Worm (Caenorhabditis elegans) whole organism, L4/young adult: Measurements from ENCODE around the gene T28D9.1.

Experiments used
- W03F9.2 ChIP-seq: fragments of 150-350 bp; optimal IDR thresholded peaks from 2 replicates; lab custom pipeline; 2014; ENCODE audit warnings: missing biosample characterization, missing genetic modification characterization
- dao-5 ChIP-seq: sonication (generic microtip); optimal IDR thresholded peaks from 2 replicates; lab custom pipeline; 2016; ENCODE audit warnings: missing genotype, missing genetic modification characterization, moderate library complexity, missing compliant biosample characterization

DNA sequence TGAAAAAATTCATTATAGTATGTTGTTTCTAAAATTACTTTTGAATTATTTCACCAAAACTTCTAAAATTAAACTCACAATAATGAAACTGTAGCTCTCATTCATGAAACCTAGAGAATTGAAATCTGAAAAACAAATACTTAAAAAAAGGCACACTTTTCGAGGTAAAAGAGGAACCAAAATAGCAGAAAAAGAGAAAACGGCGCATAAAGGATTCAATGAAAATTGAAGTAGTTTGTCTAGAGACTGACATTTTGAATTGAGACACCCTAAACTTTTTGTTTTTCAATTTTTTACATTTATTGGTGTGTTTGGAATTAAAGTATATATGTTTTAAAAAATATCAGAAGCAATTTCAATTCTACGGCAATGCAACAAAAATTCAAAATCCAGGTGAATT is 21.2 kb upstream of the T28D9.1 start, which contains the start of gene dgk-5:
- TF ChIP-seq W03F9.2 (tag; lab: Kevin White, UChicago), result no peak
- no peak for TF ChIP-seq dao-5 (tag; lab: Kevin White, UChicago)
